Worm (Caenorhabditis elegans) whole organism, L3 larva: ENCODE results near the gene pqn-84.

Source experiments
- ZK546.5 ChIP-seq: sonication (generic microtip); optimal IDR thresholded peaks from 2 replicates; lab custom pipeline; 2017; ENCODE audit warnings: missing biosample characterization, missing genetic modification characterization
- aly-2 ChIP-seq: fragments of 150-350 bp; optimal IDR thresholded peaks from 2 replicates; lab custom pipeline; 2014; ENCODE audit warnings: missing biosample characterization, missing genetic modification characterization
- ama-1 ChIP-seq: fragments of 150-350 bp; optimal IDR thresholded peaks from 2 replicates; lab custom pipeline; 2018
- ceh-16 ChIP-seq: sonication (generic microtip); optimal IDR thresholded peaks from 2 replicates; lab custom pipeline; 2017; ENCODE audit warnings: missing biosample characterization, missing genetic modification characterization
- ceh-28 ChIP-seq: fragments of 150-350 bp; optimal IDR thresholded peaks from 2 replicates; lab custom pipeline; 2014; ENCODE audit warnings: missing biosample characterization, missing genetic modification reagents, missing genetic modification characterization
- ceh-82 ChIP-seq: fragments of 150-350 bp; optimal IDR thresholded peaks from 2 replicates; lab custom pipeline; 2014; ENCODE audit warnings: missing biosample characterization, missing genetic modification characterization
- ceh-9 ChIP-seq: sonication (generic microtip); optimal IDR thresholded peaks from 2 replicates; lab custom pipeline; 2018; ENCODE audit warnings: missing biosample characterization, missing genetic modification characterization
- daf-12 ChIP-seq: fragments of 150-350 bp; optimal IDR thresholded peaks from 2 replicates; lab custom pipeline; 2014; ENCODE audit warnings: missing biosample characterization, missing genetic modification reagents, missing genetic modification characterization
- egl-27 ChIP-seq: sonication (generic microtip); optimal IDR thresholded peaks from 4 replicates; lab custom pipeline; 2017; ENCODE audit warnings: missing biosample characterization, missing genetic modification reagents, missing genetic modification characterization
- egl-5 ChIP-seq: fragments of 150-350 bp; optimal IDR thresholded peaks from 2 replicates; lab custom pipeline; 2017; ENCODE audit warnings: missing biosample characterization, missing genetic modification reagents, missing genetic modification characterization, inconsistent platforms
- elt-1 ChIP-seq: fragments of 150-350 bp; optimal IDR thresholded peaks from 2 replicates; lab custom pipeline; 2014; ENCODE audit warnings: missing biosample characterization, missing genetic modification characterization
- elt-2 ChIP-seq: sonication (generic microtip); optimal IDR thresholded peaks from 2 replicates; lab custom pipeline; 2016; ENCODE audit warnings: missing genetic modification reagents, mild to moderate bottlenecking, missing genetic modification characterization, missing compliant biosample characterization
- elt-3 ChIP-seq, 3 experiments: fragments of 150-350 bp in 1 of 3; sonication (generic microtip) in 2 of 3; optimal IDR thresholded peaks; 2 replicates in 2 of 3; 4 replicates in 1 of 3; lab custom pipeline; 2014 to 2017; ENCODE audit warnings: missing biosample characterization in 3 of 3, missing genetic modification characterization in 3 of 3
- eor-1 ChIP-seq, 2 experiments: fragments of 150-350 bp; optimal IDR thresholded peaks; 2 replicates each; lab custom pipeline; 2014 to 2018; ENCODE audit warnings: missing biosample characterization in 2 of 2, missing genetic modification characterization in 2 of 2
- fkh-10 ChIP-seq: sonication (generic microtip); optimal IDR thresholded peaks from 2 replicates; lab custom pipeline; 2017; ENCODE audit warnings: missing biosample characterization, missing genetic modification reagents, missing genetic modification characterization
- fkh-2 ChIP-seq: fragments of 150-350 bp; optimal IDR thresholded peaks from 2 replicates; lab custom pipeline; 2014; ENCODE audit warnings: missing biosample characterization, missing genetic modification reagents, missing genetic modification characterization
- fos-1 ChIP-seq: fragments of 150-350 bp; optimal IDR thresholded peaks from 2 replicates; lab custom pipeline; 2014; ENCODE audit warnings: missing biosample characterization, missing genetic modification characterization
- hmg-11 ChIP-seq: sonication (generic microtip); optimal IDR thresholded peaks from 2 replicates; lab custom pipeline; 2016; ENCODE audit warnings: missing genetic modification characterization, missing compliant biosample characterization
- jun-1 ChIP-seq: fragments of 150-350 bp; optimal IDR thresholded peaks from 2 replicates; lab custom pipeline; 2014; ENCODE audit warnings: missing biosample characterization, missing genetic modification reagents, missing genetic modification characterization
- lin-15B ChIP-seq: fragments of 150-350 bp; optimal IDR thresholded peaks from 2 replicates; lab custom pipeline; 2014; ENCODE audit warnings: missing biosample characterization, missing genetic modification characterization
- lin-39 ChIP-seq: fragments of 150-350 bp; optimal IDR thresholded peaks from 2 replicates; lab custom pipeline; 2018; ENCODE audit warnings: missing biosample characterization, missing genetic modification reagents, missing genetic modification characterization
- lsy-12 ChIP-seq: sonication (generic microtip); optimal IDR thresholded peaks from 2 replicates; lab custom pipeline; 2016; ENCODE audit warnings: mild to moderate bottlenecking, missing genetic modification characterization, missing compliant biosample characterization
- mml-1 ChIP-seq: fragments of 150-350 bp; sonication (generic microtip); optimal IDR thresholded peaks from 3 replicates; lab custom pipeline; 2014; ENCODE audit warnings: missing biosample characterization, missing genetic modification characterization
- nfya-1 ChIP-seq: sonication (generic microtip); optimal IDR thresholded peaks from 2 replicates; lab custom pipeline; 2017; ENCODE audit warnings: missing genetic modification characterization, mild to moderate bottlenecking, missing compliant biosample characterization, antibody characterized with exemption, moderate library complexity; ENCODE audit not compliant: insufficient read depth
- nhr-11 ChIP-seq: fragments of 150-350 bp; optimal IDR thresholded peaks from 2 replicates; lab custom pipeline; 2014; ENCODE audit warnings: missing biosample characterization, missing genetic modification characterization
- nhr-12 ChIP-seq: fragments of 150-350 bp; optimal IDR thresholded peaks from 2 replicates; lab custom pipeline; 2014; ENCODE audit warnings: missing biosample characterization, missing genetic modification characterization
- nhr-23 ChIP-seq: fragments of 150-350 bp; optimal IDR thresholded peaks from 2 replicates; lab custom pipeline; 2014; ENCODE audit warnings: missing biosample characterization, missing genetic modification reagents, missing genetic modification characterization
- nhr-237 ChIP-seq: fragments of 150-350 bp; optimal IDR thresholded peaks from 2 replicates; lab custom pipeline; 2014; ENCODE audit warnings: missing biosample characterization, missing genetic modification characterization
- nhr-25 ChIP-seq: sonication (generic microtip); optimal IDR thresholded peaks from 2 replicates; lab custom pipeline; 2017; ENCODE audit warnings: missing biosample characterization, missing genetic modification characterization
- nhr-28 ChIP-seq: fragments of 150-350 bp; optimal IDR thresholded peaks from 2 replicates; lab custom pipeline; 2014; ENCODE audit warnings: missing biosample characterization, missing genetic modification characterization
- nhr-43 ChIP-seq: sonication (generic microtip); optimal IDR thresholded peaks from 2 replicates; lab custom pipeline; 2016; ENCODE audit warnings: mild to moderate bottlenecking, missing genetic modification characterization, missing compliant biosample characterization; ENCODE audit not compliant: poor library complexity, severe bottlenecking
- nhr-67 ChIP-seq: fragments of 150-350 bp; optimal IDR thresholded peaks from 2 replicates; lab custom pipeline; 2014; ENCODE audit warnings: missing biosample characterization, missing genetic modification characterization
- nhr-76 ChIP-seq: fragments of 150-350 bp; sonication (generic microtip); optimal IDR thresholded peaks from 5 replicates; lab custom pipeline; 2014; ENCODE audit warnings: missing biosample characterization, missing genetic modification characterization
- nhr-77 ChIP-seq: fragments of 150-350 bp; optimal IDR thresholded peaks from 2 replicates; lab custom pipeline; 2014; ENCODE audit warnings: missing biosample characterization, missing genetic modification characterization
- pqm-1 ChIP-seq: fragments of 150-350 bp; optimal IDR thresholded peaks from 2 replicates; lab custom pipeline; 2017; ENCODE audit warnings: missing biosample characterization, missing genetic modification characterization, inconsistent platforms
- sea-2 ChIP-seq: fragments of 150-350 bp; sonication (generic microtip); optimal IDR thresholded peaks from 4 replicates; lab custom pipeline; 2014; ENCODE audit warnings: missing biosample characterization, missing genetic modification reagents, missing genetic modification characterization
- skn-1 ChIP-seq: fragments of 150-350 bp; optimal IDR thresholded peaks from 2 replicates; lab custom pipeline; 2014; ENCODE audit warnings: missing biosample characterization, missing genetic modification characterization
- tbx-2 ChIP-seq: sonication (generic microtip); optimal IDR thresholded peaks from 2 replicates; lab custom pipeline; 2016; ENCODE audit warnings: mild to moderate bottlenecking, missing genetic modification characterization, missing compliant biosample characterization
- unc-39 ChIP-seq: sonication (generic microtip); optimal IDR thresholded peaks from 4 replicates; lab custom pipeline; 2017; ENCODE audit warnings: missing biosample characterization, missing genetic modification characterization
- unc-62 ChIP-seq: fragments of 150-350 bp; sonication (generic microtip); optimal IDR thresholded peaks from 4 replicates; lab custom pipeline; 2014; ENCODE audit warnings: missing biosample characterization, missing genetic modification reagents, missing genetic modification characterization
- zag-1 ChIP-seq: fragments of 150-350 bp; optimal IDR thresholded peaks from 2 replicates; lab custom pipeline; 2014; ENCODE audit warnings: missing biosample characterization, missing genetic modification characterization
- ztf-11 ChIP-seq: fragments of 150-350 bp; optimal IDR thresholded peaks from 2 replicates; lab custom pipeline; 2014; ENCODE audit warnings: missing biosample characterization, missing genetic modification characterization
- ztf-4 ChIP-seq: fragments of 150-350 bp; optimal IDR thresholded peaks from 2 replicates; lab custom pipeline; 2014; ENCODE audit warnings: missing biosample characterization, missing genetic modification characterization

pqn-84 gene

ce11 chrIII:11699959-11700358, at the start of gene pqn-84:
Gene pqn-84 (plus strand): TSS chrIII:11700259.
- TF ChIP-seq egl-27 (tag; lab: Kevin White, UChicago) (no peak), nhr-25 (tag; lab: Kevin White, UChicago) (no peak), nhr-77 (tag; lab: Kevin White, UChicago) (no peak), nhr-237 (tag; lab: Kevin White, UChicago) (no peak), mml-1 (tag; lab: Kevin White, UChicago) (no peak)

ce11 chrIII:11651430-11651829, 48.6 kb upstream of the pqn-84 start:
- TF ChIP-seq fkh-2 (no peak), mml-1 (tag; lab: Kevin White, UChicago) (no peak), skn-1 (no peak), elt-2 (tag; lab: Kevin White, UChicago) (no peak), unc-62 (no peak), unc-39 (tag; lab: Kevin White, UChicago) (no peak), aly-2 (tag; lab: Kevin White, UChicago) (no peak), ceh-82 (tag; lab: Kevin White, UChicago) (no peak), egl-27 (tag; lab: Kevin White, UChicago) (no peak), ceh-16 (tag; lab: Kevin White, UChicago) (no peak), nhr-23 (no peak), ceh-28 (no peak), ZK546.5 (tag; lab: Kevin White, UChicago) (no peak), eor-1 (tag; optimal IDR thresholded peaks at IDR 0.05; lab: Kevin White, UChicago) (no peak), elt-1 (no peak), ztf-11 (no peak)

ce11 chrIII:11656389-11656788, 43.7 kb upstream of the pqn-84 start:
- TF ChIP-seq pqm-1 (tag; lab: Kevin White, UChicago) = no peak
- no peak for TF ChIP-seq nhr-23
- TF ChIP-seq mml-1 (tag; lab: Kevin White, UChicago) = no peak
- TF ChIP-seq nfya-1 (tag; lab: Kevin White, UChicago) = peak; percentile 54
- TF ChIP-seq egl-5 = no peak
- no peak for TF ChIP-seq fkh-10 (GFP tag; lab: Kevin White, UChicago)
- no peak for TF ChIP-seq nhr-67
- no peak for TF ChIP-seq zag-1 (tag; lab: Kevin White, UChicago)

DNA sequence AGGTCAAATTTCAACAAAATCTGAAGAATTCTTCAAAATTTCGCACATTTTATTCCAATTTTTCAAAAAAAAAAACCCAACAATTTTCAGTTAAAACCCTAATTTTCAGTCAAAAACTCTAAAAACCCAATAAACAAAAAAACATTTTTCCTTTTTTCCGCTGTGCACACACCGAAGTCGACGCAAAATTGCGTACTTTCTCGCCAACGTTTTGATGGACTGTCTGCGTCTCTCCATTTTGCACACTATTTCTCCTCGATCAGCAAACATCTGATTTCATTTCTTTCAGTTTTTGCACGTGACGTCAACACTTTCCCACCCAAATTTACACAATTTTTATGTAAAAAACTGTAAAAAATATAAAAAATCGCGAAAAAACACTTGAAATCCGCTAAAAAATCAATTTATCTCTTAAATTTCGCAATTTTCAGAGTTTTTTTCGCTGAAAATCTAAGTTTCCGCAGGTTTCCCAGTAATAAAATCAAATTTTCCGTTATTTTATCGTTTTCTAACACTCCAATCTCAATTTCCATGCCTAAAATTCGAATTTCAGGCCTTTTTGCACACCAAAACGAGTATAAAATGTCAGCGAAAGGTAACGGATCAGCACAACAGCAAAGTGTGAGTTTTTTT, 42.8 kb upstream of the pqn-84 start, which contains the start of gene crh-1:
crh-1 (plus strand) TSS at position 583 of the 633 bp plus-strand sequence.
- TF ChIP-seq fkh-2 (no peak), nhr-23 (peak; percentile 65), nhr-76 (tag; lab: Kevin White, UChicago) (no peak), nhr-43 (tag; lab: Kevin White, UChicago) (peak; percentile 66), tbx-2 (tag; lab: Kevin White, UChicago) (no peak), sea-2 (peak; percentile 44), nhr-67 (no peak), ceh-9 (tag; lab: Kevin White, UChicago) (no peak), egl-27 (tag; lab: Kevin White, UChicago) (no peak), zag-1 (tag; lab: Kevin White, UChicago) (no peak), mml-1 (tag; lab: Kevin White, UChicago) (no peak), lin-15B (peak; percentile 72), eor-1 (tag; optimal IDR thresholded peaks at IDR 0.05; lab: Kevin White, UChicago) (no peak), nhr-28 (tag; lab: Kevin White, UChicago) (no peak), daf-12 (no peak), fos-1 (tag; lab: Kevin White, UChicago) (no peak), lin-39 (tag; lab: Kevin White, UChicago) (peak; percentile 39), nhr-11 (tag; lab: Kevin White, UChicago) (no peak), egl-5 (peak; percentile 81), nhr-237 (tag; lab: Kevin White, UChicago) (no peak), ztf-4 (tag; lab: Kevin White, UChicago) (no peak), ama-1 (lab: Kevin White, UChicago) (peak; percentile 11), jun-1 (tag; lab: Kevin White, UChicago) (peak; percentile 2), nhr-77 (tag; lab: Kevin White, UChicago) (no peak), elt-3 (tag; optimal IDR thresholded peaks at IDR 0.05; lab: Kevin White, UChicago) (no peak), ztf-11 (no peak), aly-2 (tag; lab: Kevin White, UChicago) (no peak), skn-1 (peak; percentile 64), nfya-1 (tag; lab: Kevin White, UChicago) (peak; percentile 85), lsy-12 (tag; lab: Kevin White, UChicago) (peak; percentile 44), nhr-12 (tag; lab: Kevin White, UChicago) (no peak), ZK546.5 (tag; lab: Kevin White, UChicago) (no peak), unc-62 (no peak), elt-2 (tag; lab: Kevin White, UChicago) (peak; percentile 55), hmg-11 (tag; lab: Kevin White, UChicago) (peak; percentile 73), pqm-1 (tag; lab: Kevin White, UChicago) (no peak), nhr-25 (tag; lab: Kevin White, UChicago) (peak; percentile 60), ceh-28 (peak; percentile 30), fkh-10 (GFP tag; lab: Kevin White, UChicago) (peak; percentile 42), elt-1 (no peak), ceh-16 (tag; lab: Kevin White, UChicago) (no peak)
